Fruit fly (Drosophila melanogaster): ENCODE results near the gene Anp.
A peak's percentile ranks its signal among the peaks of the same experiment; 100 is the strongest.

The Anp gene

DNA sequence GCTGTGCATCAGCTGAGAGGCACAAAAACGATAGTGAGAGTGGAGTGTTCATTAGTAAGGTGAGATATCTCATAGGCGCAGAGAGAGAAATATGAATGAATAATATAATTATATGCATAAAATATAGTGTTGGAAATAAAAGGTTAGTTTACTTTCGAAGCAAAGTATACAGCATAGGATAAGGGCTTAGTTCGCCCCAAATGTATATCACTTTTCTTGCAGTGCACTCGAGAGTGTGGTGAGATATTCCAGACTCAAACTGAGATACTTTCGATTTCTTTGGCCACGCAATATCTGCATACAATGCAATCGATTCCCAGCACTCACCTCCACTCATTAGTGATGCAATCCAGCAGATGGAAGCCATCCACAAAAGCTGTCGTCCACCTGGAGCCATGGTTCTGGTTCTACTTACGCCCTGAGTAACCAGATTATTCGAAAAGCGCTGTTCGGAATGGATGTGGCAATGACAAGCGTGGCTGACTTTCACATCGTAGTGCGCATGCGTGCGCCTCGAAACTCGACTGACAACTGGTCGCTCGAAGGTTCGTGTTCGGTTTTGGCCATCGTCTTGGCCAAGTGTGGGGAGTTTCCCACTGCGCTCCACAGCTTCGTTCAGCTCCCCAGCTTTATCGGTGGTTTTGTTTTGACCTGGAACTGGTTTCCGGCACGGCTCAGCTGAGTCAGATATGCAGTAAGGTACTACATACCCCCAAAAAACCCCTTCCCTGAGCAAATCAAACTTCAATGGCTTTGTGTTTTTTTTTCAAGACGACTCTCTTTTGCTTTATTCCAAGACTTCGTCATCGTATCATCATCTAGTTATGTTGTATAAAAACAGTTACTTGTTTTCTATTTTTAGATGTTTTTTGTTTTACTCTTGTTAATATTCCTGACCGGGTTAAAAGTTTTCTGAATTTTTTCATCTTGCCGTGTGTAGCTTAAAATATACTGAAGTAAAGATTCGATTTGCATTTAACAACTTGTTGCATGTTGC lies 38.8 kb upstream of the Anp start, which contains the start of gene Rsod (continued):
- TF ChIP-seq zfh2 (GFP tag; optimal IDR thresholded peaks at IDR 0.05) = no peak
- TF ChIP-seq jumu (GFP tag; optimal IDR thresholded peaks at IDR 0.05) = no peak
- no peak for TF ChIP-seq MESR4 (GFP tag; optimal IDR thresholded peaks at IDR 0.05)
- TF ChIP-seq Usf (GFP tag; optimal IDR thresholded peaks at IDR 0.05) = no peak
- TF ChIP-seq crc (GFP tag; optimal IDR thresholded peaks at IDR 0.05) = no peak
- no peak for TF ChIP-seq CG31388 (GFP tag; optimal IDR thresholded peaks at IDR 0.05)
- 0 out of 3 replicates have a peak, but pooled peaks have one; percentile 38 for TF ChIP-seq jigr1 (GFP tag; IDR thresholded peaks at IDR 0.05)
- peak; percentile 70 for TF ChIP-seq seq (GFP tag; IDR thresholded peaks at IDR 0.05)
- no peak for TF ChIP-seq ERR (GFP tag; optimal IDR thresholded peaks at IDR 0.05)
- peak; percentile 54 for TF ChIP-seq lab (GFP tag; optimal IDR thresholded peaks at IDR 0.05)
- peak; percentile 31 for TF ChIP-seq CG17568 (GFP tag; optimal IDR thresholded peaks at IDR 0.05)
- TF ChIP-seq Chrac-16 (GFP tag; optimal IDR thresholded peaks at IDR 0.05) = peak; percentile 36
- TF ChIP-seq esg (GFP tag; conservative IDR thresholded peaks at IDR 0.05) = peak; percentile 74
- peak; percentile 28 for TF ChIP-seq Abd-B (GFP tag; optimal IDR thresholded peaks at IDR 0.05)
- TF ChIP-seq otp (GFP tag; IDR thresholded peaks at IDR 0.05) = peak; percentile 84
- TF ChIP-seq CG10267 (tag; optimal IDR thresholded peaks at IDR 0.05) = peak; percentile 50
- TF ChIP-seq PHDP (tag; optimal IDR thresholded peaks at IDR 0.05) = peak; percentile 52
- peak; percentile 62 for TF ChIP-seq CG7839 (tag; optimal IDR thresholded peaks at IDR 0.05)
- no peak for TF ChIP-seq Bdp1 (GFP tag; optimal IDR thresholded peaks at IDR 0.05)
- TF ChIP-seq ATbp (GFP tag; optimal IDR thresholded peaks at IDR 0.05) = peak; percentile 55
- TF ChIP-seq croc (GFP tag; conservative IDR thresholded peaks at IDR 0.05) = peak; percentile 35; the same call in 2 of the 3 replicates
- peak; percentile 73 for TF ChIP-seq CG11093 (GFP tag; IDR thresholded peaks at IDR 0.05)
- TF ChIP-seq dmrt11E (tag; optimal IDR thresholded peaks at IDR 0.05) = peak; percentile 41
- TF ChIP-seq B-H2 (GFP tag; optimal IDR thresholded peaks at IDR 0.05) = no peak
- peak; percentile 16 for TF ChIP-seq Lhr (GFP tag; optimal IDR thresholded peaks at IDR 0.05)
- peak; percentile 11; the same call in 1 of the 2 replicates for TF ChIP-seq CG4360 (GFP tag; IDR thresholded peaks at IDR 0.05)
- TF ChIP-seq h (optimal IDR thresholded peaks at IDR 0.05) = no peak
- no peak for TF ChIP-seq D (optimal IDR thresholded peaks at IDR 0.05)
- peak; percentile 48 for TF ChIP-seq D (GFP tag; optimal IDR thresholded peaks at IDR 0.05)
- TF ChIP-seq CG7745 (tag; optimal IDR thresholded peaks at IDR 0.05) = no peak
- TF ChIP-seq Hey (tag; optimal IDR thresholded peaks at IDR 0.05) = no peak
- peak; percentile 83 for TF ChIP-seq zfh1 (GFP tag; IDR thresholded peaks at IDR 0.05)
- peak; percentile 31; the same call in 1 of the 2 replicates for TF ChIP-seq CG3847 (GFP tag; IDR thresholded peaks at IDR 0.05)
- TF ChIP-seq HHEX (GFP tag; optimal IDR thresholded peaks at IDR 0.05) = peak; percentile 38
- peak; percentile 60 for TF ChIP-seq CG2875 (GFP tag; optimal IDR thresholded peaks at IDR 0.05)
- peak; percentile 47 for TF ChIP-seq Hsf (GFP tag; optimal IDR thresholded peaks at IDR 0.05)
- TF ChIP-seq Hr78 (GFP tag; optimal IDR thresholded peaks at IDR 0.05) = peak in 1 of 2 experiments; percentile 27
- no peak for TF ChIP-seq p53 (GFP tag; optimal IDR thresholded peaks at IDR 0.05)
- TF ChIP-seq jing (GFP tag; optimal IDR thresholded peaks at IDR 0.05) = peak; percentile 15
- peak; percentile 28 for TF ChIP-seq pnt (GFP tag; optimal IDR thresholded peaks at IDR 0.05)
- no peak for TF ChIP-seq HmgD (GFP tag; optimal IDR thresholded peaks at IDR 0.05)
- TF ChIP-seq Gug (GFP tag; IDR thresholded peaks at IDR 0.05) = peak; percentile 51; the same call in 2 of the 4 replicates
- peak; percentile 24 for TF ChIP-seq CG18476 (GFP tag; optimal IDR thresholded peaks at IDR 0.05)
- TF ChIP-seq danr (GFP tag; IDR thresholded peaks at IDR 0.05) = no peak
- peak; percentile 40 for TF ChIP-seq CG14710 (tag; optimal IDR thresholded peaks at IDR 0.05)
- TF ChIP-seq eyg (GFP tag; optimal IDR thresholded peaks at IDR 0.05) = no peak
- no peak for TF ChIP-seq yki (optimal IDR thresholded peaks at IDR 0.05)
- TF ChIP-seq al (GFP tag; IDR thresholded peaks at IDR 0.05) = peak; percentile 41
- TF ChIP-seq cwo (GFP tag; optimal IDR thresholded peaks at IDR 0.05) = no peak
